Worm (Caenorhabditis elegans): Measurements from ENCODE around the gene nlp-49.

DNA sequence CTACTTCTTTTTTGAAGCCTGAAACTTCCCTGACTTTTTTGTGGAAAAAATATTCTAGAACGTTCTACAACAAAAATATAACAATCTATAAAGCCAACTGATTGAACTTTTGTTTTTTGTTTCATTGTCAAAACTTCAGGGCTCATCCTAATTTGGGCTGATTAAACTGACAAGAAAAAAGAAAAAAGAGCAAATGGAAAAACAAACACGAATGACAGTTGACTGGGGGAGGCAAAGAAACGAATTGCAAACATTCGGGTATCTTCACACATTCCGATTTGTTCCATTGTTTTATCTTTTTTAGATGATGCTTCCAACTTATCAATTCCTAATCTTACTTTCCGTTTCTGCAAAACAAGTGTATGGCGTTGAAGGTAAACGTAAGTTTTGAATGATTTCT is 31.0 kb downstream of the nlp-49 start, which contains the start of gene C46F4.3:
- TF ChIP-seq ceh-36 (tag; optimal IDR thresholded peaks at IDR 0.05) = no peak
- no peak for TF ChIP-seq ama-1 (optimal IDR thresholded peaks at IDR 0.05)
- no peak for TF ChIP-seq scrt-1 (GFP tag; IDR thresholded peaks at IDR 0.05)
- TF ChIP-seq hmg-4 (GFP tag; optimal IDR thresholded peaks at IDR 0.05) = no peak
- no peak for TF ChIP-seq F13C5.2 (tag; optimal IDR thresholded peaks at IDR 0.05)
- TF ChIP-seq flt-1 (GFP tag; IDR thresholded peaks at IDR 0.05) = no peak

All from whole organism, early embryonic.